Worm (Caenorhabditis elegans): ENCODE measurements around the gene glb-28.

glb-28 gene

DNA sequence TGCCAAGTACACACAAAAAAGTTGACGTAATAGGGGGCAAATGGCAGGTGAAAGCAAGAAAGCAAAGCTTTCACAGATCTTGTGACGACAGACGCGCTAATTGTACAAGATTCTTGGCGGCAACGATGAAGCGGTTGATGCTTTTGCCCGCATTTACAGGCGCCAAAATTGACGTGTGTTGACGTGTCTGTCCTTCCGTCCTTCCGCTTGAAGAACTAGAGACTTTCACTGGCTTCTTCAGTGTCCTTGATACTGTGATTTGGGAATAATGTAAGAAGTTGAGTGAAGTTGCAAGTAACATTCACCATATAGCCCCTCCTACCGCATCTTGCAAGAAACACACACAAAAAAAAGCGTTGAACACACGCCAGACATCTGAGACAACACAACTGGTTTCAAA, 33.3 kb downstream of the glb-28 start, which contains the start of gene jud-4 (continued):
- TF ChIP-seq F10E7.11 (tag; optimal IDR thresholded peaks at IDR 0.05): no peak

DNA sequence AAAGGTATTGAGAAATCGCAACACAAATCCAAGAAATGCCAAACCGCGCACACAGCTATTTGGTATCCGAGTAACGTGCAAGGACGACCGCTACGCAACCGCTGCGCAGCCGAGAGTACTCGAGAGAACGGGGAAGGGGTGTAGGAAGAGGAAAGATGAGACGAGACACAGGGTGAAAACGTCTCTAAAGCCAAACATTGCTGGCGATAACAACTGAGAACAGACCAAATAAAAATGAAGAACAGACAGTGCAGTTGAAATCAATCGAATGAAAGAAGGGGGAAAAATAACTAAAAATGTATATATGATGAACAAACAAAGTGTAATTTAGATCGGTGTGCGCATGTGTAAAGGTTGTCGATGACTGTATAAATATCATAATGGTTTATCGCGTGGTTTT, 35.8 kb downstream of the glb-28 start:
- TF ChIP-seq ceh-27 (GFP tag; optimal IDR thresholded peaks at IDR 0.05): peak; percentile 30
- no peak for TF ChIP-seq atf-7 (tag; optimal IDR thresholded peaks at IDR 0.05)
- TF ChIP-seq dpff-1 (tag; optimal IDR thresholded peaks at IDR 0.05): no peak
- TF ChIP-seq dox-1 (GFP tag; IDR thresholded peaks at IDR 0.05): 0 out of 2 replicates have a peak, but pooled peaks have one; percentile 20
- peak; percentile 27 for TF ChIP-seq attf-5 (GFP tag; optimal IDR thresholded peaks at IDR 0.05)
- TF ChIP-seq tbp1 (GFP tag; optimal IDR thresholded peaks at IDR 0.05): peak; percentile 25
- peak; percentile 47 for TF ChIP-seq F23B12.7 (tag; optimal IDR thresholded peaks at IDR 0.05; ENCODE audit: insufficient read depth)
- TF ChIP-seq nhr-80 (tag; optimal IDR thresholded peaks at IDR 0.05): peak; percentile 70
- 0 out of 2 replicates have a peak, but pooled peaks have one; percentile 17 for TF ChIP-seq madf-3 (GFP tag; IDR thresholded peaks at IDR 0.05)
- no peak for TF ChIP-seq C06A6.2 (GFP tag; conservative IDR thresholded peaks at IDR 0.05)
- no peak for TF ChIP-seq Y95B8A.8 (GFP tag; IDR thresholded peaks at IDR 0.05)
- no peak for TF ChIP-seq lin-35 (GFP tag; optimal IDR thresholded peaks at IDR 0.05)
- TF ChIP-seq zfh-2 (GFP tag; conservative IDR thresholded peaks at IDR 0.05): peak; percentile 52; the same call in 1 of the 2 replicates

DNA sequence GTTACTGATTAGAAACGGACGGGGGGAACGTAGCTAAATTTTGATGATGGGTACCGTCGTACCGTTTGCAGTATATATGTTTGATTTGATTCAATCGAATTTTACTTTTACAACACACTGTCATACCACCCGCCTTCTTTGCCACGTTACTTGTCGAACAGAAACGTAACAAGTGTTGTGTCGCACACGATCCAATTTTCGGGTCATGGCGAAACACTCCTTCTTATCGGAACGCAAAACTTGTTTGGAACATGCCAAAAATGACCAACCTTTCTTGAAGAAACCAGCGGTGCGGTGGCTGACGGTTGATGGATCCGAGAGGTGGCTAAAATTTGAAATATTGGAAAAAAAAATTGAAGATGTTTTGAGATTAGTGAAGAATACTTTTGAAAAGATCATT, 36.7 kb downstream of the glb-28 start:
- TF ChIP-seq tbp1 (GFP tag; optimal IDR thresholded peaks at IDR 0.05): no peak
- no peak for TF ChIP-seq unc-130 (GFP tag; optimal IDR thresholded peaks at IDR 0.05)
- TF ChIP-seq pbrm-1 (GFP tag; IDR thresholded peaks at IDR 0.05): no peak
- no peak for TF ChIP-seq fkh-3 (tag; optimal IDR thresholded peaks at IDR 0.05)
- no peak for TF ChIP-seq ceh-27 (GFP tag; optimal IDR thresholded peaks at IDR 0.05)
- TF ChIP-seq dpl-1 (GFP tag; optimal IDR thresholded peaks at IDR 0.05): no peak
- no peak for TF ChIP-seq hsf-1 (GFP tag; IDR thresholded peaks at IDR 0.05)
- no peak for TF ChIP-seq ztf-18 (tag; optimal IDR thresholded peaks at IDR 0.05)
- no peak for TF ChIP-seq gei-17 (GFP tag; optimal IDR thresholded peaks at IDR 0.05)

DNA sequence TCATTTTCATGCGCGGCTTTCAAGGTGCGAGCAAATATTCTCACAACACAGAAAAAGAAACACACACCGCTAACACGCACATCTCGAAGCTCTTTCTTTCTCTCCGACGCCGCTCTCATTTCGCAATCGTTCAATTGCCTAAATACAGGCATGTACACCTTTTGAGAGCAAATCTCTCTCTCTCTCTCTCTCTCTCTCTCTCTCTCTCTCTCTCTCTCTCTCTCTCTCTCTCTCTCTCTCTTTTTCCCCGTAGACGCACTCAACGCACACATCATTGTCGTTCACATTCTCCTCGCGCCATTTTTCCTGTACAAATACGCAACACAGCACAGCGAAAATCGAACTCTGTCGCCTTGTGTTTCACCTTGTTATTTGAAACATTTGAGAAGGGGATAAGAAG, 37.7 kb downstream of the glb-28 start:
- no peak for TF ChIP-seq lsl-1 (GFP tag; optimal IDR thresholded peaks at IDR 0.05)
- TF ChIP-seq ceh-91 (GFP tag; IDR thresholded peaks at IDR 0.05): no peak
- TF ChIP-seq rcor-1 (GFP tag; IDR thresholded peaks at IDR 0.05): no peak
- TF ChIP-seq lin-54 (GFP tag; optimal IDR thresholded peaks at IDR 0.05): no peak
- TF ChIP-seq pha-4 (tag; optimal IDR thresholded peaks at IDR 0.05): no peak
- no peak for TF ChIP-seq ccch-3 (GFP tag; optimal IDR thresholded peaks at IDR 0.05)
- no peak for TF ChIP-seq nhr-179 (tag; optimal IDR thresholded peaks at IDR 0.05)
- no peak for TF ChIP-seq somi-1 (GFP tag; optimal IDR thresholded peaks at IDR 0.05)
- TF ChIP-seq ceh-27 (GFP tag; optimal IDR thresholded peaks at IDR 0.05): peak; percentile 43
- no peak for TF ChIP-seq ceh-40 (GFP tag; IDR thresholded peaks at IDR 0.05)
- TF ChIP-seq hlh-26 (GFP tag; conservative IDR thresholded peaks at IDR 0.05): no peak
- TF ChIP-seq madf-6 (GFP tag; IDR thresholded peaks at IDR 0.05): no peak
- peak; percentile 52 for TF ChIP-seq nhr-80 (tag; optimal IDR thresholded peaks at IDR 0.05)
- TF ChIP-seq B0261.1 (tag; optimal IDR thresholded peaks at IDR 0.05): no peak
- TF ChIP-seq Y53F4B.3 (GFP tag; IDR thresholded peaks at IDR 0.05): no peak
- TF ChIP-seq tbp1 (GFP tag; optimal IDR thresholded peaks at IDR 0.05): no peak
- no peak for TF ChIP-seq attf-6 (GFP tag; IDR thresholded peaks at IDR 0.05)
- no peak for TF ChIP-seq ceh-79 (tag; optimal IDR thresholded peaks at IDR 0.05)
- TF ChIP-seq let-607 (tag; optimal IDR thresholded peaks at IDR 0.05): no peak
- no peak for TF ChIP-seq F33H1.4 (GFP tag; IDR thresholded peaks at IDR 0.05)
- TF ChIP-seq T07F8.4 (tag; optimal IDR thresholded peaks at IDR 0.05): no peak
- TF ChIP-seq chd-7 (tag; optimal IDR thresholded peaks at IDR 0.05): no peak
- TF ChIP-seq nhr-120 (GFP tag; IDR thresholded peaks at IDR 0.05): no peak
- TF ChIP-seq ekl-4 (GFP tag; IDR thresholded peaks at IDR 0.05): no peak
- peak; percentile 87 for TF ChIP-seq cebp-1 (GFP tag; IDR thresholded peaks at IDR 0.05)
- TF ChIP-seq cebp-1 (tag; optimal IDR thresholded peaks at IDR 0.05): peak; percentile 95
- TF ChIP-seq xnd-1 (tag; optimal IDR thresholded peaks at IDR 0.05): no peak

All from whole organism, young adult.